Worm (Caenorhabditis elegans) whole organism, mixed stage, embryonic: ENCODE results near the gene kin-26.
A peak's percentile ranks its signal among the peaks of the same experiment; 100 is the strongest.

Experiments used
- M03D4.4 ChIP-seq: sonication (generic microtip); optimal IDR thresholded peaks from 2 replicates; lab custom pipeline; 2017; ENCODE audit warnings: mild to moderate bottlenecking, missing genetic modification characterization, missing compliant biosample characterization
- bed-3 ChIP-seq: fragments of 200-800 bp; sonication (Bioruptor generic); optimal IDR thresholded peaks from 3 replicates; lab custom pipeline; 2018; ENCODE audit warnings: mild to moderate bottlenecking, missing genetic modification characterization, moderate library complexity, missing compliant biosample characterization
- blmp-1 ChIP-seq: fragments of 150-350 bp; optimal IDR thresholded peaks from 2 replicates; lab custom pipeline; 2014; ENCODE audit warnings: missing biosample characterization, missing genetic modification characterization
- ceh-39 ChIP-seq: fragments of 150-350 bp; optimal IDR thresholded peaks from 2 replicates; lab custom pipeline; 2014; ENCODE audit warnings: missing biosample characterization, missing genetic modification characterization
- ceh-83 ChIP-seq: fragments of 200-800 bp; sonication (Bioruptor generic); optimal IDR thresholded peaks from 2 replicates; lab custom pipeline; 2018; ENCODE audit warnings: mild to moderate bottlenecking, missing genetic modification characterization, missing compliant biosample characterization
- cnd-1 ChIP-seq: fragments of 200-800 bp; sonication (Bioruptor generic); optimal IDR thresholded peaks from 2 replicates; lab custom pipeline; 2018; ENCODE audit warnings: mild to moderate bottlenecking, missing genetic modification characterization, missing compliant biosample characterization
- drap-1 ChIP-seq: fragments of 200-800 bp; sonication (Bioruptor generic); optimal IDR thresholded peaks from 3 replicates; lab custom pipeline; 2018; ENCODE audit warnings: mild to moderate bottlenecking, missing genetic modification characterization, missing compliant biosample characterization
- elt-1 ChIP-seq: sonication (generic microtip); optimal IDR thresholded peaks from 2 replicates; lab custom pipeline; 2017; ENCODE audit warnings: missing genetic modification characterization, mild to moderate bottlenecking, missing compliant biosample characterization, antibody characterized with exemption, moderate library complexity, borderline replicate concordance; ENCODE audit not compliant: insufficient read depth
- elt-3 ChIP-seq: fragments of 150-350 bp; optimal IDR thresholded peaks from 2 replicates; lab custom pipeline; 2014; ENCODE audit warnings: missing biosample characterization, missing genetic modification characterization
- flh-1 ChIP-seq: fragments of 200-800 bp; sonication (Bioruptor generic); optimal IDR thresholded peaks from 2 replicates; lab custom pipeline; 2018; ENCODE audit warnings: mild to moderate bottlenecking, missing genetic modification characterization, moderate library complexity, missing compliant biosample characterization
- ham-2 ChIP-seq: fragments of 200-800 bp; sonication (Bioruptor generic); optimal IDR thresholded peaks from 2 replicates; lab custom pipeline; 2018; ENCODE audit warnings: mild to moderate bottlenecking, missing genetic modification characterization, missing compliant biosample characterization
- hlh-1 ChIP-seq: fragments of 150-350 bp; optimal IDR thresholded peaks from 2 replicates; lab custom pipeline; 2014; ENCODE audit warnings: missing biosample characterization, missing genetic modification reagents, missing genetic modification characterization
- lsy-2 ChIP-seq: fragments of 150-350 bp; optimal IDR thresholded peaks from 2 replicates; lab custom pipeline; 2014; ENCODE audit warnings: missing biosample characterization, missing genetic modification characterization
- mab-5 ChIP-seq: fragments of 150-350 bp; optimal IDR thresholded peaks from 2 replicates; lab custom pipeline; 2014; ENCODE audit warnings: missing biosample characterization, missing genetic modification characterization
- mep-1 ChIP-seq: fragments of 150-350 bp; optimal IDR thresholded peaks from 2 replicates; lab custom pipeline; 2017; ENCODE audit warnings: missing biosample characterization, missing genetic modification reagents, missing genetic modification characterization, inconsistent platforms
- mls-2 ChIP-seq: sonication (generic microtip); optimal IDR thresholded peaks from 2 replicates; lab custom pipeline; 2016; ENCODE audit warnings: mild to moderate bottlenecking, missing genetic modification characterization, moderate library complexity, missing compliant biosample characterization
- nhr-12 ChIP-seq: fragments of 150-350 bp; optimal IDR thresholded peaks from 2 replicates; lab custom pipeline; 2014; ENCODE audit warnings: missing biosample characterization, missing genetic modification characterization
- nhr-2 ChIP-seq: fragments of 150-350 bp; optimal IDR thresholded peaks from 2 replicates; lab custom pipeline; 2014; ENCODE audit warnings: missing biosample characterization, missing genetic modification characterization
- nhr-237 ChIP-seq: fragments of 150-350 bp; optimal IDR thresholded peaks from 2 replicates; lab custom pipeline; 2014; ENCODE audit warnings: missing biosample characterization, missing genetic modification characterization
- pha-4 ChIP-seq: fragments of 150-350 bp; optimal IDR thresholded peaks from 2 replicates; lab custom pipeline; 2018; ENCODE audit warnings: missing biosample characterization, missing genetic modification reagents, missing genetic modification characterization
- sem-2 ChIP-seq: fragments of 200-800 bp; sonication (Bioruptor generic); optimal IDR thresholded peaks from 2 replicates; lab custom pipeline; 2018; ENCODE audit warnings: mild to moderate bottlenecking, missing genetic modification characterization, missing compliant biosample characterization
- snpc-4 ChIP-seq: fragments of 150-350 bp; optimal IDR thresholded peaks from 2 replicates; lab custom pipeline; 2014; ENCODE audit warnings: missing biosample characterization, missing genetic modification characterization
- tbx-8 ChIP-seq: fragments of 200-800 bp; sonication (Bioruptor generic); optimal IDR thresholded peaks from 2 replicates; lab custom pipeline; 2018; ENCODE audit warnings: mild to moderate bottlenecking, missing genetic modification characterization, moderate library complexity, missing compliant biosample characterization
- unc-120 ChIP-seq: sonication (generic microtip); optimal IDR thresholded peaks from 2 replicates; lab custom pipeline; 2017; ENCODE audit warnings: missing genetic modification characterization, missing compliant biosample characterization; ENCODE audit not compliant: poor library complexity, severe bottlenecking
- unc-39 ChIP-seq: fragments of 150-350 bp; optimal IDR thresholded peaks from 2 replicates; lab custom pipeline; 2014; ENCODE audit warnings: missing biosample characterization, missing genetic modification characterization
- unc-62 ChIP-seq: fragments of 150-350 bp; optimal IDR thresholded peaks from 2 replicates; lab custom pipeline; 2014; ENCODE audit warnings: missing biosample characterization, missing genetic modification reagents, missing genetic modification characterization
- zip-8 ChIP-seq: fragments of 150-350 bp; optimal IDR thresholded peaks from 2 replicates; lab custom pipeline; 2014; ENCODE audit warnings: missing biosample characterization, missing genetic modification characterization
- ztf-11 ChIP-seq: fragments of 150-350 bp; optimal IDR thresholded peaks from 2 replicates; lab custom pipeline; 2014; ENCODE audit warnings: missing biosample characterization, missing genetic modification characterization

The kin-26 gene

ce11 chrIV:7877781-7878180 lies at the start of gene kin-26:
Gene kin-26, minus strand, starts transcription at chrIV:7877881.
- no peak for TF ChIP-seq cnd-1 (tag; lab: Kevin White, UChicago)
- no peak for TF ChIP-seq elt-1 (tag; lab: Kevin White, UChicago)
- TF ChIP-seq M03D4.4 (tag; lab: Kevin White, UChicago): no peak
- no peak for TF ChIP-seq unc-62 (GFP tag; lab: Kevin White, UChicago)
- no peak for TF ChIP-seq bed-3 (GFP tag; lab: Kevin White, UChicago)
- TF ChIP-seq mls-2 (tag; lab: Kevin White, UChicago): no peak
- TF ChIP-seq sem-2 (GFP tag; lab: Kevin White, UChicago): no peak
- TF ChIP-seq tbx-8 (GFP tag; lab: Kevin White, UChicago): no peak
- no peak for TF ChIP-seq unc-120 (tag; lab: Kevin White, UChicago)
- no peak for TF ChIP-seq ceh-39 (tag; lab: Kevin White, UChicago)
- TF ChIP-seq ceh-83 (GFP tag; lab: Kevin White, UChicago): no peak
- no peak for TF ChIP-seq ham-2 (GFP tag; lab: Kevin White, UChicago)

ce11 chrIV:7927218-7927617 lies 49.5 kb upstream of the kin-26 start, which contains the start of gene C49H3.12:
Gene C49H3.12, minus strand, starts transcription at chrIV:7927318.
- no peak for TF ChIP-seq mep-1 (tag; lab: Kevin White, UChicago)
- TF ChIP-seq blmp-1 (tag; lab: Kevin White, UChicago): no peak
- no peak for TF ChIP-seq sem-2 (GFP tag; lab: Kevin White, UChicago)
- TF ChIP-seq tbx-8 (GFP tag; lab: Kevin White, UChicago): no peak
- no peak for TF ChIP-seq mab-5 (tag; lab: Kevin White, UChicago)

- TF ChIP-seq unc-120 (tag; lab: Kevin White, UChicago) (peak; percentile 9), lsy-2 (peak; percentile 64), snpc-4 (tag; lab: Kevin White, UChicago) (no peak), ham-2 (GFP tag; lab: Kevin White, UChicago) (no peak), hlh-1 (tag; lab: Kevin White, UChicago) (peak; percentile 30), mep-1 (tag; lab: Kevin White, UChicago) (peak; percentile 31), zip-8 (tag; lab: Kevin White, UChicago) (no peak), ztf-11 (tag; lab: Kevin White, UChicago) (no peak), cnd-1 (tag; lab: Kevin White, UChicago) (no peak), bed-3 (GFP tag; lab: Kevin White, UChicago) (no peak)
Observed at ce11 chrIV:7926102-7926840, 48.6 kb upstream of the kin-26 start, which contains the start of gene rps-2. Gene rps-2, minus strand, starts transcription at chrIV:7926391.

DNA sequence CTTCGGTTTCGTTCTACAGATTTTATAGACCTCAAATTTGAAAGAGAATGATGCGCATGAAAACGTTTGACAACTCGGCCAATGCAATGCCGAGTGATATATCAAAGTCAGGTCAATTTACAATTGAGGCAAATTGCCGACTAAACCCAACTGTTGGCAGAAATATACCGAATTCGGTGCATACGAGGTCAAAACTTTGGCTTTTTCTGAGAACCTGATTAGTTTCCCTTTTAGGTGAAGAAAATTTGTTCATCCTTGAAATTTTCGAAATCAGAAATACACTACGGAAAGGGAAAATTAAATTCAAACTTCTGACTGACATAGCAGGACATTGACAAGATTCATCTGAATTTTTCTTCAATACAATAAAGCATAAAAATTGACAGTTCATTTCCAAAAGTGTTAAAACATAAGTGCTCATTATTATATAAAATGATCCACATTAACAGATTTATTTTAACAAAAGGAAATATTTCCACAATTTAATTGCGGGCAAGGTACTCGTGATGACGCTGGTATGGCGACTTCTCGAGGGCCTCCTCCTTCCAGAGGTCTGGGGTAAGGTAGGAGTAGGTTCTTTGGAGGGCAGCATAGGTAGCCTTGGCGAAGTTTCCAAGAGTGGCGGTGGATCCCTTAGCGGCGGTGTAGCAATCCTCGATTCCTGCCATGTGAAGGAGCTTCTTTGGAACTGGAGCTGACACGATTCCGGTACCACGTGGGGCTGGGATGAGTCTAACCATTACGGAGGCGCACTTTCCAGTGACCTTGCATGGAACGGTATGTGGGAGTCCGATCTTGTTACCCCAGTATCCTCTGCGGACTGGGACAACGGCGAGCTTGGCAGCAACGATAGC lies 47.5 kb upstream of the kin-26 start:
- TF ChIP-seq elt-1 (tag; lab: Kevin White, UChicago) (no peak), ztf-11 (tag; lab: Kevin White, UChicago) (no peak), pha-4 (tag; lab: Kevin White, UChicago) (no peak), unc-39 (no peak), nhr-12 (tag; lab: Kevin White, UChicago) (no peak), drap-1 (GFP tag; lab: Kevin White, UChicago) (no peak), nhr-2 (tag; lab: Kevin White, UChicago) (no peak), hlh-1 (tag; lab: Kevin White, UChicago) (no peak), mab-5 (tag; lab: Kevin White, UChicago) (no peak), blmp-1 (tag; lab: Kevin White, UChicago) (no peak), mep-1 (tag; lab: Kevin White, UChicago) (no peak), tbx-8 (GFP tag; lab: Kevin White, UChicago) (no peak), ham-2 (GFP tag; lab: Kevin White, UChicago) (no peak), elt-3 (tag; lab: Kevin White, UChicago) (no peak), nhr-237 (tag; lab: Kevin White, UChicago) (no peak), mls-2 (tag; lab: Kevin White, UChicago) (no peak), flh-1 (no peak)
- TF ChIP-seq, all 35 proteins: peak for 0
